5 fruit fly cellular contexts compared by ENCODE assay signal in the genomic region with DNA sequence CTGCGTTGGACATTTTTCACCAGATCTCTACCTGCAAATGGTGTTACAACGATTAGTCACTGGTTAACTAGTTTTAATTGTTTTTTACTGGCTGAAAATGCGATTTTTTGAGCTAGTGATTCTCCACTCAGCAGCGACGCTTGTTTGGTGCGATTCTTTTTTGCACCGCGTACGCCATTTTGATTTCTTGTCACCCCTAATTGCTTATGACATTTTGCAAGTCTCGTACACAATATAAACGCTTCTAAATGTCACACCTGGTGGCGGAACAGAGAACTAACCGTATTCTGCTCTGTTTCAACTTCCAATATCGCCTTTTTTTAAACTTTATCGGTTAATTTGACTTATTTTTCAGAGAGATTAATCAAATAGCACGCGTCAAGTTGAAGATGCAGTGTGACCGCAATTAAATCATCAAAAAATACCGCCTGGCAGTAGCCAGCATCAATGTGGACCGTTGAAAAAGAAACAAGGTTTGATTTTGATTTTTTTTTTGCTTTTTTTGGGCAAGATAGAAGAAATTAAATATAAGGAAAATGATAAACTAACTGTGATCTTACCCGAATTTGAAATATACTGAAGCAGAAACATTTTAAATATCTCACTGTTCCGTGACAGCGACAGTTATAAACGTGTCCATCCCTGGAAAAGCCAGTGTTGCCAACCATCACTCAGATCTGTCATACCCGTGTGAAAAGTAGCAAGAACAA.
A peak's percentile ranks its signal among the peaks of the same experiment; 100 is the strongest.
TF ChIP-seq lines count a peak whose summit lies in the region.

A gene (plus strand): TSS at position 430 of the 710 bp plus-strand sequence.
A gene (minus strand): TSS at position 491 of the 710 bp plus-strand sequence.

- TF ChIP-seq CTCF in whole organism, embryonic (GFP tag; optimal IDR thresholded peaks at IDR 0.05; lab: Kevin White, UChicago), result peak; percentile 27

TF ChIP-seq in whole organism, adult, 20 proteins besides CTCF, POLR2A, EP300 and RAD21 (continues in another document):
- TF ChIP-seq tj (GFP tag; optimal IDR thresholded peaks at IDR 0.05; lab: Kevin White, UChicago), result peak; percentile 50
- TF ChIP-seq toe (GFP tag; optimal IDR thresholded peaks at IDR 0.05; lab: Kevin White, UChicago), result peak; percentile 88
- peak; percentile 48 for TF ChIP-seq CG33017 (tag; optimal IDR thresholded peaks at IDR 0.05; lab: Kevin White, UChicago)
- peak; percentile 77 for TF ChIP-seq ovo (GFP tag; optimal IDR thresholded peaks at IDR 0.05; lab: Kevin White, UChicago)
- TF ChIP-seq CG7045 (GFP tag; optimal IDR thresholded peaks at IDR 0.05; lab: Kevin White, UChicago), result peak; percentile 61
- TF ChIP-seq Mnt (GFP tag; optimal IDR thresholded peaks at IDR 0.05; lab: Kevin White, UChicago), result peak; percentile 95
- TF ChIP-seq cic (GFP tag; optimal IDR thresholded peaks at IDR 0.05; lab: Kevin White, UChicago), result no peak
- peak; percentile 85 for TF ChIP-seq CG14711 (tag; optimal IDR thresholded peaks at IDR 0.05; lab: Kevin White, UChicago)
- TF ChIP-seq Crg-1 (GFP tag; optimal IDR thresholded peaks at IDR 0.05; lab: Kevin White, UChicago), result peak; percentile 80
- TF ChIP-seq CG7101 (tag; optimal IDR thresholded peaks at IDR 0.05; lab: Kevin White, UChicago), result peak; percentile 78
- TF ChIP-seq CG12768 (GFP tag; optimal IDR thresholded peaks at IDR 0.05; lab: Kevin White, UChicago), result peak; percentile 76
- peak; percentile 28 for TF ChIP-seq bab1 (GFP tag; optimal IDR thresholded peaks at IDR 0.05; lab: Kevin White, UChicago)
- TF ChIP-seq Clk (GFP tag; optimal IDR thresholded peaks at IDR 0.05; lab: Kevin White, UChicago), result peak; percentile 29
- TF ChIP-seq CG5204 (GFP tag; optimal IDR thresholded peaks at IDR 0.05; lab: Kevin White, UChicago), result no peak
- TF ChIP-seq CG11617 (GFP tag; optimal IDR thresholded peaks at IDR 0.05; lab: Kevin White, UChicago), result peak; percentile 73
- TF ChIP-seq pad (GFP tag; optimal IDR thresholded peaks at IDR 0.05; lab: Kevin White, UChicago), result peak; percentile 60

TF ChIP-seq in whole organism, embryonic, 481 proteins besides CTCF, POLR2A, EP300 and RAD21 (continues in another document):
- TF ChIP-seq CG7372 (GFP tag; IDR thresholded peaks at IDR 0.05; lab: Robert Waterston, UW) (peak; percentile 78), CG6813 (GFP tag; optimal IDR thresholded peaks at IDR 0.05; lab: Kevin White, UChicago) (no peak), Dll (GFP tag; IDR thresholded peaks at IDR 0.05; lab: Robert Waterston, UW; ENCODE audit: partially characterized antibody) (peak; percentile 39; the same call in 2 of the 4 replicates), maf-S (GFP tag; optimal IDR thresholded peaks at IDR 0.05; lab: Kevin White, UChicago) (peak; percentile 83), CG7987 (GFP tag; optimal IDR thresholded peaks at IDR 0.05; lab: Kevin White, UChicago) (peak; percentile 61), ERR (GFP tag; optimal IDR thresholded peaks at IDR 0.05; lab: Kevin White, UChicago) (peak; percentile 61), jing (GFP tag; optimal IDR thresholded peaks at IDR 0.05; lab: Kevin White, UChicago) (no peak), crc (GFP tag; optimal IDR thresholded peaks at IDR 0.05; lab: Kevin White, UChicago) (peak; percentile 53), lab (GFP tag; optimal IDR thresholded peaks at IDR 0.05; lab: Kevin White, UChicago) (peak; percentile 84), esg (GFP tag; conservative IDR thresholded peaks at IDR 0.05; lab: Robert Waterston, UW) (peak; percentile 56), CG16779 (GFP tag; IDR thresholded peaks at IDR 0.05; lab: Robert Waterston, UW) (no peak; the same call in 1 of the 2 replicates), Adf1 (GFP tag; IDR thresholded peaks at IDR 0.05; lab: Robert Waterston, UW) (no peak), CG34422 (GFP tag; IDR thresholded peaks at IDR 0.05; lab: Robert Waterston, UW) (peak; percentile 76), toy (GFP tag; IDR thresholded peaks at IDR 0.05; lab: Robert Waterston, UW) (no peak), H15 (GFP tag; IDR thresholded peaks at IDR 0.05; lab: Robert Waterston, UW) (peak; percentile 67; the same call in 2 of the 3 replicates), Camta (GFP tag; optimal IDR thresholded peaks at IDR 0.05; lab: Kevin White, UChicago) (peak; percentile 82)

TF ChIP-seq in whole organism, prepupa, 60 proteins besides CTCF, POLR2A, EP300 and RAD21 (continues in another document):
- TF ChIP-seq pdm3 (GFP tag; optimal IDR thresholded peaks at IDR 0.05; lab: Kevin White, UChicago) (no peak), acj6 (GFP tag; optimal IDR thresholded peaks at IDR 0.05; lab: Kevin White, UChicago) (peak; percentile 54), CG6854 (GFP tag; optimal IDR thresholded peaks at IDR 0.05; lab: Kevin White, UChicago) (peak; percentile 24), CG11762 (GFP tag; optimal IDR thresholded peaks at IDR 0.05; lab: Kevin White, UChicago; ENCODE audit: insufficient read depth) (no peak), Gug (GFP tag; IDR thresholded peaks at IDR 0.05; lab: Robert Waterston, UW) (no peak), CG15336 (GFP tag; IDR thresholded peaks at IDR 0.05; lab: Robert Waterston, UW) (peak; percentile 67), esn (GFP tag; optimal IDR thresholded peaks at IDR 0.05; lab: Kevin White, UChicago) (peak; percentile 76), lz (GFP tag; optimal IDR thresholded peaks at IDR 0.05; lab: Kevin White, UChicago) (peak; percentile 67), CG6163 (GFP tag; IDR thresholded peaks at IDR 0.05; lab: Robert Waterston, UW) (peak; percentile 69), CG31627 (GFP tag; optimal IDR thresholded peaks at IDR 0.05; lab: Kevin White, UChicago) (peak; percentile 80), CG8319 (GFP tag; optimal IDR thresholded peaks at IDR 0.05; lab: Kevin White, UChicago) (no peak), fd85E (GFP tag; optimal IDR thresholded peaks at IDR 0.05; lab: Kevin White, UChicago) (peak; percentile 43), Sox14 (GFP tag; optimal IDR thresholded peaks at IDR 0.05; lab: Kevin White, UChicago) (peak; percentile 79), Hr39 (GFP tag; optimal IDR thresholded peaks at IDR 0.05; lab: Kevin White, UChicago) (peak; percentile 74), CG6792 (GFP tag; optimal IDR thresholded peaks at IDR 0.05; lab: Kevin White, UChicago) (peak; percentile 51), svp (GFP tag; lab: Kevin White, UChicago) (peak; percentile 63), CG3032 (tag; optimal IDR thresholded peaks at IDR 0.05; lab: Kevin White, UChicago) (peak; percentile 52)

TF ChIP-seq in whole organism, pupa, 21 proteins besides CTCF, POLR2A, EP300 and RAD21 (continues in another document):
- TF ChIP-seq CG32121 (GFP tag; IDR thresholded peaks at IDR 0.05; lab: Robert Waterston, UW) (no peak), CG4496 (GFP tag; IDR thresholded peaks at IDR 0.05; lab: Robert Waterston, UW) (peak; percentile 45; the same call in 2 of the 3 replicates), CG14655 (GFP tag; optimal IDR thresholded peaks at IDR 0.05; lab: Kevin White, UChicago) (no peak), D1 (tag; optimal IDR thresholded peaks at IDR 0.05; lab: Kevin White, UChicago) (no peak), CG10348 (GFP tag; IDR thresholded peaks at IDR 0.05; lab: Robert Waterston, UW) (no peak), CG34367 (tag; optimal IDR thresholded peaks at IDR 0.05; lab: Kevin White, UChicago) (peak; percentile 26), CG17806 (tag; optimal IDR thresholded peaks at IDR 0.05; lab: Kevin White, UChicago) (peak; percentile 21), Snoo (tag; optimal IDR thresholded peaks at IDR 0.05; lab: Kevin White, UChicago) (peak; percentile 43), CG13204 (GFP tag; optimal IDR thresholded peaks at IDR 0.05; lab: Kevin White, UChicago) (no peak), CG9948 (tag; optimal IDR thresholded peaks at IDR 0.05; lab: Kevin White, UChicago) (peak; percentile 9), Pif1A (GFP tag; optimal IDR thresholded peaks at IDR 0.05; lab: Kevin White, UChicago) (no peak), CG12605 (GFP tag; IDR thresholded peaks at IDR 0.05; lab: Robert Waterston, UW) (peak; percentile 43; the same call in 1 of the 2 replicates), EcR (GFP tag; optimal IDR thresholded peaks at IDR 0.05; lab: Kevin White, UChicago) (no peak), CG15710 (tag; optimal IDR thresholded peaks at IDR 0.05; lab: Kevin White, UChicago) (peak; percentile 52), fd96Ca (GFP tag; IDR thresholded peaks at IDR 0.05; lab: Robert Waterston, UW) (no peak; the same call in 2 of the 3 replicates), rn (GFP tag; IDR thresholded peaks at IDR 0.05; lab: Robert Waterston, UW) (no peak), Pif1B (GFP tag; optimal IDR thresholded peaks at IDR 0.05; lab: Kevin White, UChicago) (no peak), gl (tag; optimal IDR thresholded peaks at IDR 0.05; lab: Kevin White, UChicago) (no peak), CG8159 (tag; optimal IDR thresholded peaks at IDR 0.05; lab: Kevin White, UChicago) (peak; percentile 22)

TF ChIP-seq in whole organism, wandering third instar larva, 38 proteins besides CTCF, POLR2A, EP300 and RAD21 (continues in another document):
- TF ChIP-seq br (GFP tag; optimal IDR thresholded peaks at IDR 0.05; lab: Kevin White, UChicago) (peak; percentile 53), OdsH (GFP tag; optimal IDR thresholded peaks at IDR 0.05; lab: Kevin White, UChicago) (peak; percentile 41), Sp1 (GFP tag; optimal IDR thresholded peaks at IDR 0.05; lab: Kevin White, UChicago) (peak; percentile 47), Dfd (GFP tag; optimal IDR thresholded peaks at IDR 0.05; lab: Kevin White, UChicago) (no peak), ey (GFP tag; optimal IDR thresholded peaks at IDR 0.05; lab: Kevin White, UChicago) (peak; percentile 75), CG32264 (GFP tag; optimal IDR thresholded peaks at IDR 0.05; lab: Kevin White, UChicago) (peak; percentile 20), sage (GFP tag; optimal IDR thresholded peaks at IDR 0.05; lab: Kevin White, UChicago) (no peak), GATAd (GFP tag; optimal IDR thresholded peaks at IDR 0.05; lab: Kevin White, UChicago) (no peak), sv (GFP tag; optimal IDR thresholded peaks at IDR 0.05; lab: Kevin White, UChicago) (peak; percentile 76), CG9705 (GFP tag; optimal IDR thresholded peaks at IDR 0.05; lab: Kevin White, UChicago) (peak; percentile 36), Myc (optimal IDR thresholded peaks at IDR 0.05; lab: Kevin White, UChicago) (peak; percentile 77), Jra (GFP tag; optimal IDR thresholded peaks at IDR 0.05; lab: Kevin White, UChicago) (peak; percentile 61), Hnf4 (GFP tag; optimal IDR thresholded peaks at IDR 0.05; lab: Kevin White, UChicago) (peak; percentile 86), dl (GFP tag; optimal IDR thresholded peaks at IDR 0.05; lab: Kevin White, UChicago; ENCODE audit: insufficient read depth in 1 of 2, partially characterized antibody in 2 of 2) (no peak), fru (GFP tag; optimal IDR thresholded peaks at IDR 0.05; lab: Kevin White, UChicago) (peak; percentile 62), dsf (GFP tag; optimal IDR thresholded peaks at IDR 0.05; lab: Kevin White, UChicago; ENCODE audit: borderline replicate concordance) (peak; percentile 41), Hr83 (GFP tag; optimal IDR thresholded peaks at IDR 0.05; lab: Kevin White, UChicago; ENCODE audit: poor library complexity, severe bottlenecking) (peak; percentile 72), brk (GFP tag; optimal IDR thresholded peaks at IDR 0.05; lab: Kevin White, UChicago) (peak; percentile 57), woc (GFP tag; optimal IDR thresholded peaks at IDR 0.05; lab: Kevin White, UChicago) (peak; percentile 81), HLH106 (tag; optimal IDR thresholded peaks at IDR 0.05; lab: Kevin White, UChicago) (peak; percentile 57)
